Fruit fly (Drosophila melanogaster) whole organism, prepupa: ENCODE measurements around the gene CG42272.

ENCODE experiments used
- Blimp-1 ChIP-seq: fragments of 200-800 bp; sonication (Bioruptor generic); optimal IDR thresholded peaks from 3 replicates; lab custom pipeline; 2017; ENCODE audit warnings: missing biosample characterization, missing genetic modification characterization, mild to moderate bottlenecking, moderate library complexity, missing genetic modification reagents
- CG10669 ChIP-seq: fragments of 200-800 bp; sonication (Bioruptor generic); optimal IDR thresholded peaks from 3 replicates; lab custom pipeline; 2018; ENCODE audit warnings: missing biosample characterization, mild to moderate bottlenecking, missing genetic modification characterization, moderate library complexity
- CG11294 ChIP-seq: fragments of 200-800 bp; sonication (Bioruptor generic); IDR thresholded peaks from 2 replicates; pipeline ENCODE4 v1.3.6; 2022; ENCODE audit warnings: missing biosample characterization, missing genetic modification characterization
- CG11762 ChIP-seq: fragments of 200-800 bp; sonication (Bioruptor generic); optimal IDR thresholded peaks from 3 replicates; lab custom pipeline; 2016; ENCODE audit warnings: missing biosample characterization, missing genetic modification characterization; ENCODE audit not compliant: insufficient read depth
- CG11902 ChIP-seq: fragments of 200-800 bp; sonication (Bioruptor generic); optimal IDR thresholded peaks from 3 replicates; lab custom pipeline; 2016; ENCODE audit warnings: missing biosample characterization, missing genetic modification characterization
- CG15336 ChIP-seq: fragments of 200-800 bp; sonication (Bioruptor generic); IDR thresholded peaks from 2 replicates; pipeline ENCODE4 v1.3.6; 2022; ENCODE audit warnings: missing biosample characterization, missing genetic modification characterization
- CG1621 ChIP-seq: fragments of 200-800 bp; sonication (Bioruptor generic); optimal IDR thresholded peaks from 3 replicates; lab custom pipeline; 2018; ENCODE audit warnings: missing biosample characterization, mild to moderate bottlenecking, missing genetic modification characterization
- CG16779 ChIP-seq: fragments of 200-800 bp; sonication (Bioruptor generic); optimal IDR thresholded peaks from 3 replicates; lab custom pipeline; 2017; ENCODE audit warnings: missing biosample characterization, mild to moderate bottlenecking, missing genetic modification characterization
- CG31627 ChIP-seq: fragments of 200-800 bp; sonication (Bioruptor generic); optimal IDR thresholded peaks from 3 replicates; lab custom pipeline; 2016; ENCODE audit warnings: missing biosample characterization, missing genetic modification characterization
- CG32006 ChIP-seq: fragments of 200-800 bp; sonication (Bioruptor generic); optimal IDR thresholded peaks from 3 replicates; lab custom pipeline; 2017; ENCODE audit warnings: missing biosample characterization, mild to moderate bottlenecking, missing genetic modification characterization
- CG34406 ChIP-seq: fragments of 200-800 bp; sonication (Bioruptor generic); optimal IDR thresholded peaks from 3 replicates; lab custom pipeline; 2016; ENCODE audit warnings: missing biosample characterization, missing genetic modification characterization
- CG3919 ChIP-seq: fragments of 200-800 bp; sonication (Bioruptor generic); optimal IDR thresholded peaks from 3 replicates; lab custom pipeline; 2016; ENCODE audit warnings: missing biosample characterization, missing genetic modification characterization
- CG4318 ChIP-seq: fragments of 200-800 bp; sonication (Bioruptor generic); optimal IDR thresholded peaks from 3 replicates; lab custom pipeline; 2017; ENCODE audit warnings: missing biosample characterization, mild to moderate bottlenecking, missing genetic modification characterization
- CG6163 ChIP-seq: fragments of 200-800 bp; sonication (Bioruptor generic); IDR thresholded peaks from 3 replicates; pipeline ENCODE4 v1.3.6; 2022; ENCODE audit warnings: missing biosample characterization, missing genetic modification characterization
- CG6276 ChIP-seq: fragments of 200-800 bp; sonication (Bioruptor generic); optimal IDR thresholded peaks from 2 replicates; lab custom pipeline; 2017; ENCODE audit warnings: missing biosample characterization, mild to moderate bottlenecking, missing genetic modification characterization
- CG6792 ChIP-seq: fragments of 200-800 bp; sonication (Bioruptor generic); optimal IDR thresholded peaks from 3 replicates; lab custom pipeline; 2016; ENCODE audit warnings: missing biosample characterization, missing genetic modification characterization
- CG6808 ChIP-seq: fragments of 200-800 bp; sonication (Bioruptor generic); optimal IDR thresholded peaks from 3 replicates; lab custom pipeline; 2017; ENCODE audit warnings: missing biosample characterization, missing genetic modification characterization, mild to moderate bottlenecking, moderate library complexity, missing genetic modification reagents
- CG6854 ChIP-seq: fragments of 200-800 bp; sonication (Bioruptor generic); optimal IDR thresholded peaks from 2 replicates; lab custom pipeline; 2017; ENCODE audit warnings: missing biosample characterization, mild to moderate bottlenecking, missing genetic modification characterization
- CG7368 ChIP-seq: fragments of 200-800 bp; sonication (Bioruptor generic); optimal IDR thresholded peaks from 3 replicates; lab custom pipeline; 2016; ENCODE audit warnings: missing biosample characterization, missing genetic modification characterization
- CG8119 ChIP-seq: fragments of 200-800 bp; sonication (Bioruptor generic); IDR thresholded peaks from 3 replicates; pipeline ENCODE4 v1.3.6; 2022; ENCODE audit warnings: missing biosample characterization, missing genetic modification characterization
- CG9139 ChIP-seq: fragments of 200-800 bp; sonication (Bioruptor generic); optimal IDR thresholded peaks from 3 replicates; lab custom pipeline; 2017; ENCODE audit warnings: missing biosample characterization, mild to moderate bottlenecking, missing genetic modification characterization
- Eip75B ChIP-seq: fragments of 200-800 bp; sonication (Bioruptor generic); optimal IDR thresholded peaks from 3 replicates; lab custom pipeline; 2016; ENCODE audit warnings: missing biosample characterization, missing genetic modification characterization
- Eip78C ChIP-seq: fragments of 200-800 bp; sonication (Bioruptor generic); peaks from one replicate; lab custom pipeline; 2016; ENCODE audit warnings: missing biosample characterization, missing genetic modification characterization
- Ets21C ChIP-seq: fragments of 200-800 bp; sonication (Bioruptor generic); optimal IDR thresholded peaks from 3 replicates; lab custom pipeline; 2016; ENCODE audit warnings: missing biosample characterization, missing genetic modification characterization
- Gug ChIP-seq: fragments of 200-800 bp; sonication (Bioruptor generic); IDR thresholded peaks from 2 replicates; pipeline ENCODE4 v1.3.6; 2022; ENCODE audit warnings: missing biosample characterization, missing genetic modification characterization
- Hr38 ChIP-seq: sonication (Bioruptor generic); optimal IDR thresholded peaks from 2 replicates; lab custom pipeline; 2016; ENCODE audit warnings: missing biosample characterization, missing genetic modification characterization
- Hr39 ChIP-seq: fragments of 200-800 bp; sonication (Bioruptor generic); optimal IDR thresholded peaks from 2 replicates; lab custom pipeline; 2016; ENCODE audit warnings: missing biosample characterization, missing genetic modification characterization
- Lpt ChIP-seq: fragments of 200-800 bp; sonication (Bioruptor generic); optimal IDR thresholded peaks from 3 replicates; lab custom pipeline; 2016; ENCODE audit warnings: missing biosample characterization, missing genetic modification characterization
- Met ChIP-seq: fragments of 200-800 bp; sonication (Bioruptor generic); optimal IDR thresholded peaks from 3 replicates; lab custom pipeline; 2016; ENCODE audit warnings: missing biosample characterization, missing genetic modification characterization
- Sox102F ChIP-seq: fragments of 200-800 bp; sonication (Bioruptor generic); optimal IDR thresholded peaks from 2 replicates; lab custom pipeline; 2016; ENCODE audit warnings: missing biosample characterization, mild to moderate bottlenecking, missing genetic modification characterization
- Sox14 ChIP-seq: fragments of 200-800 bp; sonication (Bioruptor generic); optimal IDR thresholded peaks from 3 replicates; lab custom pipeline; 2016; ENCODE audit warnings: missing biosample characterization, missing genetic modification characterization
- Sox15 ChIP-seq: fragments of 200-800 bp; sonication (Bioruptor generic); optimal IDR thresholded peaks from 3 replicates; lab custom pipeline; 2016; ENCODE audit warnings: missing biosample characterization, missing genetic modification characterization
- acj6 ChIP-seq: fragments of 200-800 bp; sonication (Bioruptor generic); optimal IDR thresholded peaks from 3 replicates; lab custom pipeline; 2016; ENCODE audit warnings: missing biosample characterization, missing genetic modification characterization
- dsx ChIP-seq: fragments of 200-800 bp; optimal IDR thresholded peaks from 3 replicates; lab custom pipeline; 2019; ENCODE audit warnings: missing biosample characterization, mild to moderate bottlenecking, missing genetic modification characterization, moderate library complexity; ENCODE audit not compliant: poor library complexity, severe bottlenecking
- eg ChIP-seq: fragments of 200-800 bp; sonication (Bioruptor generic); IDR thresholded peaks from 3 replicates; pipeline ENCODE4 v1.3.6; 2022; ENCODE audit warnings: missing biosample characterization, missing genetic modification characterization
- esn ChIP-seq: fragments of 200-800 bp; sonication (Bioruptor generic); optimal IDR thresholded peaks from 2 replicates; lab custom pipeline; 2016; ENCODE audit warnings: missing biosample characterization, mild to moderate bottlenecking, missing genetic modification characterization, moderate library complexity
- fd59A ChIP-seq: fragments of 200-800 bp; sonication (Bioruptor generic); optimal IDR thresholded peaks from 2 replicates; lab custom pipeline; 2017; ENCODE audit warnings: missing biosample characterization, mild to moderate bottlenecking, missing genetic modification characterization, missing genetic modification reagents
- fd85E ChIP-seq: fragments of 200-800 bp; sonication (Bioruptor generic); optimal IDR thresholded peaks from 3 replicates; lab custom pipeline; 2016; ENCODE audit warnings: missing biosample characterization, missing genetic modification characterization
- fkh ChIP-seq: fragments of 200-800 bp; sonication (Bioruptor generic); optimal IDR thresholded peaks from 3 replicates; lab custom pipeline; 2017; ENCODE audit warnings: missing biosample characterization, mild to moderate bottlenecking, missing genetic modification characterization, moderate library complexity
- net ChIP-seq: fragments of 200-800 bp; sonication (Bioruptor generic); optimal IDR thresholded peaks from 3 replicates; lab custom pipeline; 2016; ENCODE audit warnings: missing biosample characterization, missing genetic modification characterization
- salr ChIP-seq, 2 experiments: fragments of 200-800 bp; sonication (Bioruptor generic); optimal IDR thresholded peaks; 3 replicates each; lab custom pipeline; 2016 to 2018; ENCODE audit warnings: missing biosample characterization in 2 of 2, missing genetic modification characterization in 2 of 2, mild to moderate bottlenecking in 1 of 2
- ss ChIP-seq, 2 experiments: fragments of 200-800 bp; sonication (Bioruptor generic); optimal IDR thresholded peaks; 2 replicates in 1 of 2; 3 replicates in 1 of 2; lab custom pipeline; 2017 to 2018; ENCODE audit warnings: mild to moderate bottlenecking in 2 of 2, missing biosample characterization in 2 of 2, missing genetic modification characterization in 2 of 2, moderate library complexity in 1 of 2
- topi ChIP-seq: fragments of 200-800 bp; sonication (Bioruptor generic); optimal IDR thresholded peaks from 3 replicates; lab custom pipeline; 2016; ENCODE audit warnings: missing biosample characterization, missing genetic modification characterization
- vri ChIP-seq: fragments of 200-800 bp; sonication (Bioruptor generic); optimal IDR thresholded peaks from 3 replicates; lab custom pipeline; 2016; ENCODE audit warnings: missing biosample characterization, mild to moderate bottlenecking, missing genetic modification characterization

The CG42272 gene

dm6 chr3L:5793967-5794366, 8.9 kb upstream of the CG42272 start, which contains the start of gene Bre1:
Bre1 (minus strand) TSS chr3L:5794192.
- TF ChIP-seq CG10669 (no peak), Ets21C (GFP tag; lab: Kevin White, UChicago) (no peak), Sox14 (GFP tag; lab: Kevin White, UChicago) (no peak), ss (GFP tag; optimal IDR thresholded peaks at IDR 0.05; lab: Kevin White, UChicago) (no peak), acj6 (no peak), CG16779 (tag; lab: Kevin White, UChicago) (no peak), CG11294 (GFP tag; lab: Robert Waterston, UW) (no peak), Hr38 (GFP tag; lab: Kevin White, UChicago) (no peak), fd85E (GFP tag; lab: Kevin White, UChicago) (no peak), Sox102F (no peak), salr (GFP tag; optimal IDR thresholded peaks at IDR 0.05; lab: Kevin White, UChicago) (no peak), CG11902 (GFP tag; lab: Kevin White, UChicago) (no peak), Sox15 (GFP tag; lab: Kevin White, UChicago) (no peak), CG6792 (GFP tag; lab: Kevin White, UChicago) (no peak), CG34406 (GFP tag; lab: Kevin White, UChicago) (no peak), CG32006 (GFP tag; lab: Kevin White, UChicago) (no peak), topi (GFP tag; lab: Kevin White, UChicago) (no peak), CG4318 (no peak)

- TF ChIP-seq Hr39 (GFP tag; lab: Kevin White, UChicago) (no peak), CG1621 (no peak), dsx (GFP tag; lab: Kevin White, UChicago) (no peak), fd59A (GFP tag; lab: Kevin White, UChicago) (no peak), CG6163 (GFP tag; lab: Robert Waterston, UW) (peak; percentile 24; the same call in 1 of the 3 replicates), Met (GFP tag; lab: Kevin White, UChicago) (no peak), Eip78C (GFP tag; lab: Kevin White, UChicago) (peak; percentile 52), CG9139 (no peak), salr (GFP tag; optimal IDR thresholded peaks at IDR 0.05; lab: Kevin White, UChicago) (no peak), CG15336 (GFP tag; lab: Robert Waterston, UW) (peak; percentile 32; the same call in 1 of the 2 replicates), eg (GFP tag; lab: Robert Waterston, UW) (0 out of 3 replicates have a peak, but pooled peaks have one; percentile 41), vri (GFP tag; lab: Kevin White, UChicago) (no peak)
These were observed 6.3 kb upstream of the CG42272 start, which contains the start of gene Tektin-C for dm6 chr3L:5796493-5796998. Tektin-C (minus strand) TSS chr3L:5796543.

DNA sequence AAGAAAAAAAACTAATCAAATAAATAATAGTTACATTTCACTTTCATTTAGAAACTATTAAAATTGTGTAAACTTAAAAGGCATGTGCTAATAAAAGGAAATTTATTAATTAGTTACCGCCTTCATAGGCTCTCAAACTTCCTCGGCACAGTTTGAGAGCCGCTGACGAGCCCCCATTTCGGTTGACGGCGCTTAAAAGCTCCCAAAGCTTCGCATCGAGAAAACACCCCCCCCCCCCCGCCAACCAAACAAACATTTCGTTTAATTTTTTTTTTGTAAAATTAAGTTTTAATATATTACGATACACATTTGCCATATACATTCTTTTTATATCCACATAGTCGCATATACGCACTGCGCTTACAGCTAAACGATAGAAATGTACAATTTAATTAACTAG, 5.6 kb upstream of the CG42272 start:
- TF ChIP-seq CG9139 (no peak), CG11902 (GFP tag; lab: Kevin White, UChicago) (no peak), CG31627 (no peak), Ets21C (GFP tag; lab: Kevin White, UChicago) (no peak), eg (GFP tag; lab: Robert Waterston, UW) (no peak), fd59A (GFP tag; lab: Kevin White, UChicago) (no peak), vri (GFP tag; lab: Kevin White, UChicago) (no peak), CG7368 (GFP tag; lab: Kevin White, UChicago) (no peak), CG32006 (GFP tag; lab: Kevin White, UChicago) (no peak), Eip78C (GFP tag; lab: Kevin White, UChicago) (no peak)

dm6 chr3L:5802063-5802531, 736 bp upstream of the CG42272 start:
- peak; percentile 32 for TF ChIP-seq Lpt (GFP tag; lab: Kevin White, UChicago)
- peak; percentile 59 for TF ChIP-seq Eip75B (GFP tag; lab: Kevin White, UChicago)
- TF ChIP-seq Eip78C (GFP tag; lab: Kevin White, UChicago) = peak; percentile 78
- no peak for TF ChIP-seq Met (GFP tag; lab: Kevin White, UChicago)
- peak; percentile 61 for TF ChIP-seq CG6276 (GFP tag; lab: Kevin White, UChicago)
- TF ChIP-seq CG11762 (GFP tag; lab: Kevin White, UChicago) = no peak
- no peak for TF ChIP-seq ss (GFP tag; optimal IDR thresholded peaks at IDR 0.05; lab: Kevin White, UChicago)
- TF ChIP-seq Gug = no peak
- peak; percentile 46; the same call in 1 of the 3 replicates for TF ChIP-seq CG8119 (GFP tag; lab: Robert Waterston, UW)
- no peak for TF ChIP-seq fkh (GFP tag; lab: Kevin White, UChicago)
- TF ChIP-seq CG11902 (GFP tag; lab: Kevin White, UChicago) = no peak
- no peak for TF ChIP-seq net (GFP tag; lab: Kevin White, UChicago)
- peak; percentile 24 for TF ChIP-seq CG6854 (GFP tag; lab: Kevin White, UChicago)
- no peak for TF ChIP-seq Blimp-1 (GFP tag; lab: Kevin White, UChicago)
- peak; percentile 25 for TF ChIP-seq CG3919 (GFP tag; lab: Kevin White, UChicago)
- TF ChIP-seq esn (GFP tag; lab: Kevin White, UChicago) = peak; percentile 8
- no peak for TF ChIP-seq CG6808 (GFP tag; lab: Kevin White, UChicago)
- TF ChIP-seq CG6792 (GFP tag; lab: Kevin White, UChicago) = peak; percentile 15
- no peak for TF ChIP-seq CG10669
- TF ChIP-seq salr (GFP tag; optimal IDR thresholded peaks at IDR 0.05; lab: Kevin White, UChicago) = no peak
